Worm (Caenorhabditis elegans): ENCODE measurements around the gene tag-131.

DNA sequence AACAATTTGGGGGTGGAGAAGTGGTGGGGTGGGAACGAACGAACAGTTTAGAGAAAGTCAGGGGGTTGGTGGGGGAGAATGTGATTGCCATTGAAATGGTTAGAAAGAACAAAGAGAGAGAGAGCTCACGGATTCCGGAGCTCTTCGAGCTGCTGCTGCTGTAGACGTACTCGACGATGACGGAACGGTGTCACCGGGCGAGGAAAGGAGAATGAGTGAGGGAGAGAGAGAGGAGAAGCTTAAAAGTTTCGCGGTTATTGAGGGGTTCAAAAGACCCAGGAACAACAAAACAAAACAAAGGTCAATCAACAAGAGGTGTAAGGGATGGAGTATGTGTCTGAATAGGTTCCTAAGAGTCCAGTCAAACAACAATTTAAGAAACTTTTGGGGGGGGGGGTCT, 41.2 kb upstream of the tag-131 start:
- TF ChIP-seq ZK546.5 (tag; optimal IDR thresholded peaks at IDR 0.05) (no peak), blmp-1 (tag; optimal IDR thresholded peaks at IDR 0.05; ENCODE audit: insufficient read depth) (no peak), ama-1 (optimal IDR thresholded peaks at IDR 0.05) (no peak), mdl-1 (tag; optimal IDR thresholded peaks at IDR 0.05) (no peak), lin-13 (GFP tag; optimal IDR thresholded peaks at IDR 0.05) (no peak), ztf-11 (tag; optimal IDR thresholded peaks at IDR 0.05) (no peak), elt-3 (tag; optimal IDR thresholded peaks at IDR 0.05) (no peak), zag-1 (tag; optimal IDR thresholded peaks at IDR 0.05) (no peak), nhr-25 (tag; optimal IDR thresholded peaks at IDR 0.05) (no peak)
